Worm (Caenorhabditis elegans) whole organism, mixed stage, embryonic: ENCODE data around the gene algn-5.
"Not testable (repeated sequence)": the region's sequence is repeated elsewhere in the genome, so short reads cannot be mapped to it uniquely, and the experiment has no call there.

Source experiments
- M03D4.4 ChIP-seq: sonication (generic microtip); optimal IDR thresholded peaks from 2 replicates; lab custom pipeline; 2017; ENCODE audit warnings: mild to moderate bottlenecking, missing genetic modification characterization, missing compliant biosample characterization
- bed-3 ChIP-seq: fragments of 200-800 bp; sonication (Bioruptor generic); optimal IDR thresholded peaks from 3 replicates; lab custom pipeline; 2018; ENCODE audit warnings: mild to moderate bottlenecking, missing genetic modification characterization, moderate library complexity, missing compliant biosample characterization
- blmp-1 ChIP-seq: fragments of 150-350 bp; optimal IDR thresholded peaks from 2 replicates; lab custom pipeline; 2014; ENCODE audit warnings: missing biosample characterization, missing genetic modification characterization
- ceh-39 ChIP-seq: fragments of 150-350 bp; optimal IDR thresholded peaks from 2 replicates; lab custom pipeline; 2014; ENCODE audit warnings: missing biosample characterization, missing genetic modification characterization
- ceh-43 ChIP-seq: fragments of 200-800 bp; sonication (Bioruptor generic); optimal IDR thresholded peaks from 2 replicates; lab custom pipeline; 2018; ENCODE audit warnings: mild to moderate bottlenecking, missing genetic modification characterization, moderate library complexity, missing compliant biosample characterization
- ces-1 ChIP-seq: fragments of 150-350 bp; optimal IDR thresholded peaks from 2 replicates; lab custom pipeline; 2014; ENCODE audit warnings: missing biosample characterization, missing genetic modification reagents, missing genetic modification characterization
- cnd-1 ChIP-seq: fragments of 200-800 bp; sonication (Bioruptor generic); optimal IDR thresholded peaks from 2 replicates; lab custom pipeline; 2018; ENCODE audit warnings: mild to moderate bottlenecking, missing genetic modification characterization, missing compliant biosample characterization
- drap-1 ChIP-seq: fragments of 200-800 bp; sonication (Bioruptor generic); optimal IDR thresholded peaks from 3 replicates; lab custom pipeline; 2018; ENCODE audit warnings: mild to moderate bottlenecking, missing genetic modification characterization, missing compliant biosample characterization
- elt-1 ChIP-seq: sonication (generic microtip); optimal IDR thresholded peaks from 2 replicates; lab custom pipeline; 2017; ENCODE audit warnings: missing genetic modification characterization, mild to moderate bottlenecking, missing compliant biosample characterization, antibody characterized with exemption, moderate library complexity, borderline replicate concordance; ENCODE audit not compliant: insufficient read depth
- elt-3 ChIP-seq: fragments of 150-350 bp; optimal IDR thresholded peaks from 2 replicates; lab custom pipeline; 2014; ENCODE audit warnings: missing biosample characterization, missing genetic modification characterization
- flh-1 ChIP-seq: fragments of 200-800 bp; sonication (Bioruptor generic); optimal IDR thresholded peaks from 2 replicates; lab custom pipeline; 2018; ENCODE audit warnings: mild to moderate bottlenecking, missing genetic modification characterization, moderate library complexity, missing compliant biosample characterization
- ham-2 ChIP-seq: fragments of 200-800 bp; sonication (Bioruptor generic); optimal IDR thresholded peaks from 2 replicates; lab custom pipeline; 2018; ENCODE audit warnings: mild to moderate bottlenecking, missing genetic modification characterization, missing compliant biosample characterization
- hlh-1 ChIP-seq: fragments of 150-350 bp; optimal IDR thresholded peaks from 2 replicates; lab custom pipeline; 2014; ENCODE audit warnings: missing biosample characterization, missing genetic modification reagents, missing genetic modification characterization
- lin-13 ChIP-seq: fragments of 150-350 bp; optimal IDR thresholded peaks from 2 replicates; lab custom pipeline; 2014; ENCODE audit warnings: missing biosample characterization, missing genetic modification characterization
- lin-32 ChIP-seq: fragments of 200-800 bp; sonication (Bioruptor generic); optimal IDR thresholded peaks from 2 replicates; lab custom pipeline; 2018; ENCODE audit warnings: mild to moderate bottlenecking, missing genetic modification characterization, missing compliant biosample characterization
- mab-5 ChIP-seq: fragments of 150-350 bp; optimal IDR thresholded peaks from 2 replicates; lab custom pipeline; 2014; ENCODE audit warnings: missing biosample characterization, missing genetic modification characterization
- mep-1 ChIP-seq: fragments of 150-350 bp; optimal IDR thresholded peaks from 2 replicates; lab custom pipeline; 2017; ENCODE audit warnings: missing biosample characterization, missing genetic modification reagents, missing genetic modification characterization, inconsistent platforms
- mls-2 ChIP-seq: sonication (generic microtip); optimal IDR thresholded peaks from 2 replicates; lab custom pipeline; 2016; ENCODE audit warnings: mild to moderate bottlenecking, missing genetic modification characterization, moderate library complexity, missing compliant biosample characterization
- nhr-12 ChIP-seq: fragments of 150-350 bp; optimal IDR thresholded peaks from 2 replicates; lab custom pipeline; 2014; ENCODE audit warnings: missing biosample characterization, missing genetic modification characterization
- nhr-2 ChIP-seq: fragments of 150-350 bp; optimal IDR thresholded peaks from 2 replicates; lab custom pipeline; 2014; ENCODE audit warnings: missing biosample characterization, missing genetic modification characterization
- nhr-237 ChIP-seq: fragments of 150-350 bp; optimal IDR thresholded peaks from 2 replicates; lab custom pipeline; 2014; ENCODE audit warnings: missing biosample characterization, missing genetic modification characterization
- nhr-28 ChIP-seq: fragments of 150-350 bp; optimal IDR thresholded peaks from 2 replicates; lab custom pipeline; 2014; ENCODE audit warnings: missing biosample characterization, missing genetic modification characterization
- pha-4 ChIP-seq: fragments of 150-350 bp; optimal IDR thresholded peaks from 2 replicates; lab custom pipeline; 2018; ENCODE audit warnings: missing biosample characterization, missing genetic modification reagents, missing genetic modification characterization
- sem-2 ChIP-seq: fragments of 200-800 bp; sonication (Bioruptor generic); optimal IDR thresholded peaks from 2 replicates; lab custom pipeline; 2018; ENCODE audit warnings: mild to moderate bottlenecking, missing genetic modification characterization, missing compliant biosample characterization
- snpc-4 ChIP-seq: fragments of 150-350 bp; optimal IDR thresholded peaks from 2 replicates; lab custom pipeline; 2014; ENCODE audit warnings: missing biosample characterization, missing genetic modification characterization
- sptf-1 ChIP-seq: sonication (generic microtip); optimal IDR thresholded peaks from 2 replicates; lab custom pipeline; 2017; ENCODE audit warnings: mild to moderate bottlenecking, missing genetic modification characterization, moderate library complexity, missing compliant biosample characterization
- tbx-8 ChIP-seq: fragments of 200-800 bp; sonication (Bioruptor generic); optimal IDR thresholded peaks from 2 replicates; lab custom pipeline; 2018; ENCODE audit warnings: mild to moderate bottlenecking, missing genetic modification characterization, moderate library complexity, missing compliant biosample characterization
- unc-39 ChIP-seq: fragments of 150-350 bp; optimal IDR thresholded peaks from 2 replicates; lab custom pipeline; 2014; ENCODE audit warnings: missing biosample characterization, missing genetic modification characterization
- unc-62 ChIP-seq: fragments of 150-350 bp; optimal IDR thresholded peaks from 2 replicates; lab custom pipeline; 2014; ENCODE audit warnings: missing biosample characterization, missing genetic modification reagents, missing genetic modification characterization
- zip-8 ChIP-seq: fragments of 150-350 bp; optimal IDR thresholded peaks from 2 replicates; lab custom pipeline; 2014; ENCODE audit warnings: missing biosample characterization, missing genetic modification characterization
- ztf-11 ChIP-seq: fragments of 150-350 bp; optimal IDR thresholded peaks from 2 replicates; lab custom pipeline; 2014; ENCODE audit warnings: missing biosample characterization, missing genetic modification characterization

algn-5 gene

ce11 chrV:4204421-4204820, 9.0 kb downstream of the algn-5 start, which contains the start of gene H43I07.1:
Gene H43I07.1 (plus strand): TSS chrV:4204721.
- TF ChIP-seq elt-3 (tag; lab: Kevin White, UChicago) (no peak), nhr-12 (tag; lab: Kevin White, UChicago) (no peak), nhr-237 (tag; lab: Kevin White, UChicago) (no peak), hlh-1 (tag; lab: Kevin White, UChicago) (no peak), lin-13 (tag; lab: Kevin White, UChicago) (no peak), lin-32 (GFP tag; lab: Kevin White, UChicago) (no peak), M03D4.4 (tag; lab: Kevin White, UChicago) (no peak), nhr-28 (tag; lab: Kevin White, UChicago) (no peak), sem-2 (GFP tag; lab: Kevin White, UChicago) (no peak), nhr-2 (no peak), pha-4 (tag; lab: Kevin White, UChicago) (no peak), ces-1 (GFP tag; lab: Kevin White, UChicago) (no peak), ztf-11 (no peak)
- TF ChIP-seq, all 35 proteins: peak for 0

- no peak for TF ChIP-seq snpc-4 (tag; lab: Kevin White, UChicago)
- TF ChIP-seq elt-1 (tag; lab: Kevin White, UChicago), result no peak
- no peak for TF ChIP-seq sptf-1 (tag; lab: Kevin White, UChicago)
- TF ChIP-seq lin-32 (GFP tag; lab: Kevin White, UChicago), result no peak
- TF ChIP-seq ham-2 (GFP tag; lab: Kevin White, UChicago), result no peak
- no peak for TF ChIP-seq ces-1 (GFP tag; lab: Kevin White, UChicago)
- no peak for TF ChIP-seq unc-39 (tag; lab: Kevin White, UChicago)
- TF ChIP-seq flh-1 (GFP tag; lab: Kevin White, UChicago), result no peak
- no peak for TF ChIP-seq mls-2 (tag; lab: Kevin White, UChicago)
- TF ChIP-seq pha-4 (tag; lab: Kevin White, UChicago), result no peak
- no peak for TF ChIP-seq ceh-39
- TF ChIP-seq nhr-237 (tag; lab: Kevin White, UChicago), result no peak
- TF ChIP-seq bed-3 (GFP tag; lab: Kevin White, UChicago), result no peak
- no peak for TF ChIP-seq tbx-8 (GFP tag; lab: Kevin White, UChicago)
- TF ChIP-seq nhr-28 (tag; lab: Kevin White, UChicago), result no peak
- no peak for TF ChIP-seq ceh-43 (GFP tag; lab: Kevin White, UChicago)
- no peak for TF ChIP-seq M03D4.4 (tag; lab: Kevin White, UChicago)
- TF ChIP-seq zip-8 (tag; lab: Kevin White, UChicago), result no peak
- TF ChIP-seq nhr-12 (tag; lab: Kevin White, UChicago), result no peak
- no peak for TF ChIP-seq blmp-1
- TF ChIP-seq, all 35 proteins: peak for 0
These were observed 16.1 kb downstream of the algn-5 start for ce11 chrV:4211521-4211920.

DNA sequence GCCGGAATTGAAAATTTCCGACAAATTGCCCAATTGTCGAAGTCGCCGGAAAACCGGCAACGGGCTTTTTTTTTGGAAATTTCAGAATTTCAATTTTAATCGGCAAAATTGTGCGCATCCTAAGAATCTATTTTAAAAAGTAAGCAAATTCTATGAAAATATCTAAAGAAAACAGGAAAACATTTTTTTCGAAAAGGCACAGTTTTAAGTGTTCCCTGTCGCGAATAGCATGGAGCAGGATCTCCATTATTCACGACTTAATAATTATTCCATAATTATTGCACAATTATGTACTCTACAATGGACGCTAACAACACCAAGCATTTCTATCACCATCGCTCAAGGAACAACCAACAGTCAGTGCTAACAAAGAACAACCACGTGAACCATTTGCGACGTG, 20.5 kb downstream of the algn-5 start, which contains the start of gene H43I07.4:
Gene H43I07.4, plus strand, starts transcription at position 301 of the 400 bp plus-strand sequence.
- TF ChIP-seq mls-2 (tag; lab: Kevin White, UChicago); drap-1 (GFP tag; lab: Kevin White, UChicago); mep-1 (tag; lab: Kevin White, UChicago): not testable (repeated sequence)

DNA sequence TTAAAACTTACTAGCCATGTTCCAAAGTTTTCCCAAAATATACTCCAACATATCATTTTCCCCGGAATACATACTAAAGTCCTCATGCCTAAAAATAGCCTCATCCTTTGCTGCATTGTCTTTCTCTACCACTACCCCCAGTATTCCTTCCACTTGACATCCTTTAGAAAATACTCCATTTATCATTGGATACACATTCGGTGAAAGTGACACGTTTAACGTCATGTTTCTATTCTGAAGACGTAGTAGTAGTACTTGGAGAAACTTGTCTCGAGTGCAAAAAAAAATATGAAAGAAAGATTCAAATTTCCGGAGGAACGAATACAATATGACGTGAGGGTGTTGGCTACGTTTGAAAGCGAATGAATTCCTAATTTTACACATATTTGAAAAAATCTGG, 21.5 kb downstream of the algn-5 start:
- TF ChIP-seq lin-32 (GFP tag; lab: Kevin White, UChicago) (no peak), tbx-8 (GFP tag; lab: Kevin White, UChicago) (no peak), zip-8 (tag; lab: Kevin White, UChicago) (no peak), ces-1 (GFP tag; lab: Kevin White, UChicago) (no peak), lin-13 (tag; lab: Kevin White, UChicago) (no peak), pha-4 (tag; lab: Kevin White, UChicago) (no peak), drap-1 (GFP tag; lab: Kevin White, UChicago) (no peak), sem-2 (GFP tag; lab: Kevin White, UChicago) (no peak), cnd-1 (tag; lab: Kevin White, UChicago) (no peak), mab-5 (tag; lab: Kevin White, UChicago) (no peak), blmp-1 (no peak), unc-62 (GFP tag; lab: Kevin White, UChicago) (no peak), nhr-28 (tag; lab: Kevin White, UChicago) (no peak), elt-3 (tag; lab: Kevin White, UChicago) (no peak)
